Worm (Caenorhabditis elegans) whole organism, L4 larva: ENCODE measurements around the gene his-70.

Experiments
- F49E8.2 ChIP-seq: sonication (generic microtip); optimal IDR thresholded peaks from 2 replicates; lab custom pipeline; 2016; ENCODE audit warnings: missing compliant biosample characterization, mild to moderate bottlenecking, missing genetic modification characterization, borderline replicate concordance
- R02D3.7 ChIP-seq: fragments of 150-350 bp; sonication (generic microtip); optimal IDR thresholded peaks from 3 replicates; lab custom pipeline; 2014; ENCODE audit warnings: missing biosample characterization, missing genetic modification characterization
- ZK546.5 ChIP-seq, 2 experiments: sonication (generic microtip); optimal IDR thresholded peaks; 2 replicates each; lab custom pipeline; 2017; ENCODE audit warnings: missing biosample characterization in 2 of 2, missing genetic modification characterization in 2 of 2
- ceh-32 ChIP-seq: sonication (generic microtip); optimal IDR thresholded peaks from 2 replicates; lab custom pipeline; 2016; ENCODE audit warnings: mild to moderate bottlenecking, missing genetic modification characterization, missing compliant biosample characterization; ENCODE audit not compliant: poor library complexity
- ceh-82 ChIP-seq: sonication (generic microtip); optimal IDR thresholded peaks from 2 replicates; lab custom pipeline; 2017; ENCODE audit warnings: missing biosample characterization, missing genetic modification characterization
- ces-1 ChIP-seq: fragments of 150-350 bp; sonication (generic microtip); optimal IDR thresholded peaks from 4 replicates; lab custom pipeline; 2014; ENCODE audit warnings: missing biosample characterization, missing genetic modification reagents, missing genetic modification characterization
- dmd-6 ChIP-seq: fragments of 200-800 bp; sonication (Bioruptor generic); IDR thresholded peaks from 2 replicates; pipeline ENCODE4 v1.3.6; 2022; ENCODE audit warnings: missing genetic modification reagents, missing genetic modification characterization, missing compliant biosample characterization
- dve-1 ChIP-seq: sonication (generic microtip); optimal IDR thresholded peaks from 2 replicates; lab custom pipeline; 2017; ENCODE audit warnings: antibody characterized with exemption, mild to moderate bottlenecking, missing genetic modification characterization, missing compliant biosample characterization; ENCODE audit not compliant: insufficient read depth
- fos-1 ChIP-seq: fragments of 150-350 bp; optimal IDR thresholded peaks from 2 replicates; lab custom pipeline; 2014; ENCODE audit warnings: missing biosample characterization, missing genetic modification characterization
- lin-29 ChIP-seq: fragments of 200-800 bp; sonication (Bioruptor generic); IDR thresholded peaks from 2 replicates; pipeline ENCODE4 v1.3.6; 2022; ENCODE audit warnings: missing genetic modification reagents, missing genetic modification characterization, missing compliant biosample characterization
- nhr-41 ChIP-seq: fragments of 200-800 bp; sonication (Bioruptor generic); IDR thresholded peaks from 2 replicates; pipeline ENCODE4 v1.3.6; 2022; ENCODE audit warnings: missing genetic modification reagents, missing genetic modification characterization, missing compliant biosample characterization
- nhr-77 ChIP-seq: fragments of 150-350 bp; optimal IDR thresholded peaks from 2 replicates; lab custom pipeline; 2014; ENCODE audit warnings: missing biosample characterization, missing genetic modification characterization
- rbr-2 ChIP-seq: sonication (generic microtip); optimal IDR thresholded peaks from 2 replicates; lab custom pipeline; 2016; ENCODE audit warnings: missing genotype, missing genetic modification characterization, missing compliant biosample characterization
- skn-1 ChIP-seq: fragments of 150-350 bp; optimal IDR thresholded peaks from 2 replicates; lab custom pipeline; 2014; ENCODE audit warnings: missing biosample characterization, missing genetic modification characterization

DNA sequence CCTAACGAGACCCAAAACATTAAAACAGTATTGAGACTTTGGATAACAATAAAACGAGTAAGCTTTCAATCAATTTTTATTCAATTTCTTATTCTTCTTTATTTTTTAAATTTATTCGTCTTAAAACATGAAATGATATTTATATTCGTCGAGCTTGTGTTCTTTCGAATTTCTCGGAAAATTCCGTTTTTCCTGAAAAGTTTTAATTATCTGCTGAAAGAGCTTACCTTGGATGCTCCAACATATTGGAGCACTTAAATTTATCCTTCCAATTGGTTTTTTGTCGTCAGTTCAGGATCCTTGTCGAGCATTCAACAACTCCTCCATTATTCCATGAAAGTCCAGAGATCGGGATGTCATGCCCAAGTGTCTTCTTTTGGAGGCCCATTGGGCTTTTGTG lies 23.5 kb upstream of the his-70 start:
- TF ChIP-seq R02D3.7 (tag; lab: Kevin White, UChicago) (no peak), ceh-32 (tag; lab: Kevin White, UChicago) (no peak), dve-1 (tag; lab: Kevin White, UChicago) (no peak), nhr-41 (no peak), lin-29 (GFP tag; lab: Robert Waterston, UW) (no peak), ZK546.5 (tag; optimal IDR thresholded peaks at IDR 0.05; lab: Kevin White, UChicago) (no peak), ceh-82 (tag; lab: Kevin White, UChicago) (no peak), skn-1 (tag; lab: Kevin White, UChicago) (no peak), rbr-2 (no peak), fos-1 (tag; lab: Kevin White, UChicago) (no peak), nhr-77 (no peak), dmd-6 (GFP tag; lab: Robert Waterston, UW) (no peak), F49E8.2 (no peak), ces-1 (GFP tag; lab: Kevin White, UChicago) (no peak)
